Fruit fly (Drosophila melanogaster): Measurements from ENCODE around the gene RabX5.

DNA sequence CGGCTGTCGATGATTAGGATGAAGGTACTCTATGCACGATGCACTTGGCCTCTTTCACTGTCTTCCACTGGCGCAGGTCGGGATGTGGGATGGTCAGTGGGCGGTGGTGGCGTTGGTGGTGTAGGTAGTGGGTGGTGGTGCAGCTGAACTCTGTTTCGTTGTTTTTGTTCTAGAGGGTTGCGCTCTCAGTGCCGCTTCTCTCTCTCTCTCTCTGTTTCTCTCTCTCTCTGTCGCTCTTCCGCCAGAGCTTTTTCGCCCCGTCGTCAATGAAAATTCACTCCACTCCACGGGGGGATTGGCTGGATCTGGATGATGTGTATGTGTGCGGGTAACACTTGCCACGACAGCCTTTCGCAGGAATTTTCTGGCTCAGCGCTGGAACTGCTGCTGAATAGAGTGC, 33.0 kb downstream of the RabX5 start:
- no peak for TF ChIP-seq D1 (tag; optimal IDR thresholded peaks at IDR 0.05)
- no peak for TF ChIP-seq CG12605 (GFP tag; IDR thresholded peaks at IDR 0.05)

Data from whole organism, pupa.